Fruit fly (Drosophila melanogaster): ENCODE results near the gene Tcs6.

Tcs6 gene

DNA sequence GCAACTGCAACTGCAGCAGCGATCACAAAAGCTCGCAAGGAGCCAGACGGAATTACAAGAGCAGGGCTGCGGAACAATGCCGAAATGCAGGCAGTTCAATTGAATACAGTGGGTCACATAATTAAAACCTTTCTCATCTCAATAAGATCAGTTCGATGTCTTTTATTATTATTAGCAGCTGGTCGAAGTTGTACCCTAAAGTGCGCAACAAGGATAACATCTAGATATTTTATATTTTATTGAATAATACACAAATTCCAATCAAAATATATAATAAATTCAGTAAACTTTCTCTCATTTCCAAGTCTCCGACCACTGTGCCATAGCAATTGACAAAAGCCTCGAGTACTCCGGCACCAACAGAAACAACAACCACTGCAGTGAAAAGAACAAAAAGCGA, 10.1 kb upstream of the Tcs6 start:
- TF ChIP-seq tj (GFP tag; optimal IDR thresholded peaks at IDR 0.05) (no peak), kay (GFP tag; ENCODE audit: borderline replicate concordance) (no peak), Clk (GFP tag; optimal IDR thresholded peaks at IDR 0.05) (no peak), Mnt (GFP tag; optimal IDR thresholded peaks at IDR 0.05) (no peak), bab1 (GFP tag; optimal IDR thresholded peaks at IDR 0.05) (no peak), CG11617 (GFP tag; optimal IDR thresholded peaks at IDR 0.05) (no peak), pad (GFP tag; optimal IDR thresholded peaks at IDR 0.05) (no peak), cnc (optimal IDR thresholded peaks at IDR 0.05) (no peak), CG5204 (GFP tag; optimal IDR thresholded peaks at IDR 0.05) (no peak), CG33017 (tag; optimal IDR thresholded peaks at IDR 0.05) (no peak), CG7045 (GFP tag; optimal IDR thresholded peaks at IDR 0.05) (no peak), Hr96 (GFP tag; optimal IDR thresholded peaks at IDR 0.05) (no peak), toe (GFP tag; optimal IDR thresholded peaks at IDR 0.05) (no peak), CG12768 (GFP tag; optimal IDR thresholded peaks at IDR 0.05) (no peak)

DNA sequence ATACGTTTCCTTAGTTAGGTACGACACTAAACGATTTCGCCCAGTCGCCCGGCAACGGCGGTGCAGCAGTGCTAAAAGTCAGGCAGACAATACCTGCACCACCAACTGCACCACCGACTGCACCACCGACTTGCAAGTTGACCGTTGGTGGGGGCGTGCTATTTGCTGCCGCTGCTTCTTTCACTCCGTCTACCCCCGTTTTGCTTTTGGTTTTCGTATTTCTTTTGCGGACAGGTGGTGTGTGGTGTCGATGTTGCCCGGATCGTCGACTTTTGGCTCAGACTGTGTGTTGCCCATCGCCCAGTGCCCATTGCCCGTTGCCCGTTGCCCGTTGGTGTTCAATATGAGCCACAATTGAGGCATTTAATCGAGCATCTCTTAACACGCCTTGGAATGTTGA, 6.7 kb upstream of the Tcs6 start:
- no peak for TF ChIP-seq cic (GFP tag; optimal IDR thresholded peaks at IDR 0.05)
- TF ChIP-seq CG12768 (GFP tag; optimal IDR thresholded peaks at IDR 0.05): no peak
- TF ChIP-seq CG5204 (GFP tag; optimal IDR thresholded peaks at IDR 0.05): no peak
- no peak for TF ChIP-seq CG11617 (GFP tag; optimal IDR thresholded peaks at IDR 0.05)
- TF ChIP-seq pad (GFP tag; optimal IDR thresholded peaks at IDR 0.05): no peak
- TF ChIP-seq CG1620 (GFP tag; optimal IDR thresholded peaks at IDR 0.05): no peak
- TF ChIP-seq tj (GFP tag; optimal IDR thresholded peaks at IDR 0.05): no peak
- TF ChIP-seq ovo (GFP tag; optimal IDR thresholded peaks at IDR 0.05): no peak
- TF ChIP-seq CG7045 (GFP tag; optimal IDR thresholded peaks at IDR 0.05): no peak
- TF ChIP-seq CG14711 (tag; optimal IDR thresholded peaks at IDR 0.05): no peak
- no peak for TF ChIP-seq Crg-1 (GFP tag; optimal IDR thresholded peaks at IDR 0.05)
- TF ChIP-seq CG33017 (tag; optimal IDR thresholded peaks at IDR 0.05): no peak
- TF ChIP-seq kay (GFP tag; ENCODE audit: borderline replicate concordance): no peak
- TF ChIP-seq Hr96 (GFP tag; optimal IDR thresholded peaks at IDR 0.05): no peak

DNA sequence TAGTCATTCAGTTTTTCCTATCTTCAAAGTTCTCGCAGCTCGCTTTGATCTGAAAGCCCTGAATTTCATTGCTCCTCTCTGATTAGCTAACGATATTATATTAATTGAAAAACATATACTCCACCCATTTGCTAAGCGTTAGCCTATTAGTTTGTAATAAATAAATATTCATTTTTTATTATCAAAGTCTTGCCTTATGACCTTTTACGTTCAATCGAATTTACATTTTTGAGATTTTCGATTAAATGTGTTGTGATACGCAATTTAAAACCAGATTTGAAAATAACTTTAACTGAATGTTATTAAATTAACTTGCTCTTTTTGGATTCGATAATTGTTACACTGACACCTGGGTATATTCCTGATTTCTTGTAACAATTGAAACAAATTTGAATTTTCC, 4.9 kb upstream of the Tcs6 start, which contains the start of gene CG14551:
TSS of gene CG14551 (minus strand) at position 101 of the 400 bp plus-strand sequence.
- TF ChIP-seq Crg-1 (GFP tag; optimal IDR thresholded peaks at IDR 0.05): no peak
- no peak for TF ChIP-seq ovo (GFP tag; optimal IDR thresholded peaks at IDR 0.05)
- TF ChIP-seq kay (GFP tag; ENCODE audit: borderline replicate concordance): no peak
- no peak for TF ChIP-seq cnc (optimal IDR thresholded peaks at IDR 0.05)
- no peak for TF ChIP-seq CG1620 (GFP tag; optimal IDR thresholded peaks at IDR 0.05)
- TF ChIP-seq Hr96 (GFP tag; optimal IDR thresholded peaks at IDR 0.05): no peak
- no peak for TF ChIP-seq CG7045 (GFP tag; optimal IDR thresholded peaks at IDR 0.05)
- TF ChIP-seq pad (GFP tag; optimal IDR thresholded peaks at IDR 0.05): no peak
- no peak for TF ChIP-seq tj (GFP tag; optimal IDR thresholded peaks at IDR 0.05)
- no peak for TF ChIP-seq CG33017 (tag; optimal IDR thresholded peaks at IDR 0.05)
- no peak for TF ChIP-seq CG11617 (GFP tag; optimal IDR thresholded peaks at IDR 0.05)
- TF ChIP-seq CG7101 (tag; optimal IDR thresholded peaks at IDR 0.05): no peak
- TF ChIP-seq Clk (GFP tag; optimal IDR thresholded peaks at IDR 0.05): no peak
- TF ChIP-seq toe (GFP tag; optimal IDR thresholded peaks at IDR 0.05): no peak
- TF ChIP-seq CG12768 (GFP tag; optimal IDR thresholded peaks at IDR 0.05): no peak
- TF ChIP-seq cic (GFP tag; optimal IDR thresholded peaks at IDR 0.05): no peak
- no peak for TF ChIP-seq CG5204 (GFP tag; optimal IDR thresholded peaks at IDR 0.05)
- TF ChIP-seq CG14711 (tag; optimal IDR thresholded peaks at IDR 0.05): no peak
- no peak for TF ChIP-seq bab1 (GFP tag; optimal IDR thresholded peaks at IDR 0.05)

DNA sequence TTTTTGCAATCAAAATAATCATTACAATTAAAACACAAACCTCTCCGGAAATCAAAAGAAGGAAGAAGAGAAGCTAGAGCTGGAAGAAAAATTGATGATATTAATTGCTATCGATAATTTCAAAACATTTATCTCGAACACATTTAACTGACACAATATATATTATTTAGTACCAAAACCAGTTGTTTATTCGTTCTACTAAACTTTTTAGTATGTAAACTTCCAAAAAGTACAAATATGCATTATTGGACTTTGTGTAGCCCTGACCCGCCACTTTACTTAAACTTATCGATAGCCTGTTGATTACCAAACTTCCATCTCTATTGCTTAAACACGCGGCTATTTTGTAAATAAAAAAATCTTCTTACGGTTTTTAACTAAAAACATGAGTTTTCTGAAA, 1.2 kb upstream of the Tcs6 start, which contains the start of the genes RpL34a and Trmt61:
TSS of gene RpL34a (minus strand) at position 73 of the 400 bp plus-strand sequence.
TSS of gene Trmt61 (plus strand) at position 302 of the 400 bp plus-strand sequence.
- TF ChIP-seq Mnt (GFP tag; optimal IDR thresholded peaks at IDR 0.05): peak; percentile 89
- TF ChIP-seq CG12768 (GFP tag; optimal IDR thresholded peaks at IDR 0.05): peak; percentile 81
- TF ChIP-seq CG33017 (tag; optimal IDR thresholded peaks at IDR 0.05): peak; percentile 87
- peak; percentile 73 for TF ChIP-seq pad (GFP tag; optimal IDR thresholded peaks at IDR 0.05)
- peak; percentile 88 for TF ChIP-seq CG7101 (tag; optimal IDR thresholded peaks at IDR 0.05)
- peak; percentile 57 for TF ChIP-seq cic (GFP tag; optimal IDR thresholded peaks at IDR 0.05)
- no peak for TF ChIP-seq cnc (optimal IDR thresholded peaks at IDR 0.05)
- peak; percentile 91 for TF ChIP-seq CG7045 (GFP tag; optimal IDR thresholded peaks at IDR 0.05)
- peak; percentile 50 for TF ChIP-seq Clk (GFP tag; optimal IDR thresholded peaks at IDR 0.05)
- TF ChIP-seq ovo (GFP tag; optimal IDR thresholded peaks at IDR 0.05): peak; percentile 72
- no peak for TF ChIP-seq kay (GFP tag; ENCODE audit: borderline replicate concordance)
- peak; percentile 93 for TF ChIP-seq toe (GFP tag; optimal IDR thresholded peaks at IDR 0.05)
- peak; percentile 95 for TF ChIP-seq bab1 (GFP tag; optimal IDR thresholded peaks at IDR 0.05)
- peak; percentile 95 for TF ChIP-seq CG11617 (GFP tag; optimal IDR thresholded peaks at IDR 0.05)
- TF ChIP-seq CG5204 (GFP tag; optimal IDR thresholded peaks at IDR 0.05): no peak
- TF ChIP-seq CG1620 (GFP tag; optimal IDR thresholded peaks at IDR 0.05): peak; percentile 87
- peak; percentile 80 for TF ChIP-seq tj (GFP tag; optimal IDR thresholded peaks at IDR 0.05)
- peak; percentile 88 for TF ChIP-seq Hr96 (GFP tag; optimal IDR thresholded peaks at IDR 0.05)
- peak; percentile 76 for TF ChIP-seq CG14711 (tag; optimal IDR thresholded peaks at IDR 0.05)
- peak; percentile 87 for TF ChIP-seq Crg-1 (GFP tag; optimal IDR thresholded peaks at IDR 0.05)

DNA sequence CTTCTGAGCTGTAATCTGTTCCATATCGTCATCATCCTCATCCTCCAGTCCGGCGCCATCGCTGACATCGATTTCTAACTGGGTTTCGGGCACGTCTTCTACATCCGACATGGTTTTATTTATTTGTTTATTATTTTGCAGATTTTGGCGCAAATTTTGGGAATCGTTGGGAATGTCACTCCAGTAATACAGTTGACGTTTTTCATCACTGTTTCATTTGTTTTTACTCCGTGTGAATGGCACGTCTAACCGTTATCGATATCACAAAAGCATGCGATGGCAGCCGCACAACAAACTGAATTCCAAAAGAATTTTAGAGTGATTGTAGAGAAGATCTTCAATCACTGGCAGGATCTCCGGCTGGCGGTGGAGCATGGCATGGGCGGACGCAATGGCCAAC, 1.6 kb downstream of the Tcs6 start, which contains the start of the genes Sld5 and CG14543:
TSS of gene Sld5 (minus strand) at position 167 of the 400 bp plus-strand sequence.
TSS of gene CG14543 (plus strand) at position 250 of the 400 bp plus-strand sequence.
- TF ChIP-seq cic (GFP tag; optimal IDR thresholded peaks at IDR 0.05) (no peak), CG1620 (GFP tag; optimal IDR thresholded peaks at IDR 0.05) (peak; percentile 21), CG5204 (GFP tag; optimal IDR thresholded peaks at IDR 0.05) (no peak), Crg-1 (GFP tag; optimal IDR thresholded peaks at IDR 0.05) (peak; percentile 28), CG7101 (tag; optimal IDR thresholded peaks at IDR 0.05) (peak; percentile 52), ovo (GFP tag; optimal IDR thresholded peaks at IDR 0.05) (peak; percentile 29), bab1 (GFP tag; optimal IDR thresholded peaks at IDR 0.05) (peak; percentile 15), pad (GFP tag; optimal IDR thresholded peaks at IDR 0.05) (peak; percentile 24), Mnt (GFP tag; optimal IDR thresholded peaks at IDR 0.05) (peak; percentile 85), CG33017 (tag; optimal IDR thresholded peaks at IDR 0.05) (no peak), cnc (optimal IDR thresholded peaks at IDR 0.05) (no peak)
